Worm (Caenorhabditis elegans) whole organism, mixed stage, embryonic: ENCODE results near the gene htp-1.
"Not testable (repeated sequence)": the region's sequence is repeated elsewhere in the genome, so short reads cannot be mapped to it uniquely, and the experiment has no call there.

ENCODE experiments used
- bed-3 ChIP-seq: fragments of 200-800 bp; sonication (Bioruptor generic); optimal IDR thresholded peaks from 3 replicates; lab custom pipeline; 2018; ENCODE audit warnings: mild to moderate bottlenecking, missing genetic modification characterization, moderate library complexity, missing compliant biosample characterization
- ceh-39 ChIP-seq: fragments of 150-350 bp; optimal IDR thresholded peaks from 2 replicates; lab custom pipeline; 2014; ENCODE audit warnings: missing biosample characterization, missing genetic modification characterization
- drap-1 ChIP-seq: fragments of 200-800 bp; sonication (Bioruptor generic); optimal IDR thresholded peaks from 3 replicates; lab custom pipeline; 2018; ENCODE audit warnings: mild to moderate bottlenecking, missing genetic modification characterization, missing compliant biosample characterization
- flh-1 ChIP-seq: fragments of 200-800 bp; sonication (Bioruptor generic); optimal IDR thresholded peaks from 2 replicates; lab custom pipeline; 2018; ENCODE audit warnings: mild to moderate bottlenecking, missing genetic modification characterization, moderate library complexity, missing compliant biosample characterization
- hlh-1 ChIP-seq: fragments of 150-350 bp; optimal IDR thresholded peaks from 2 replicates; lab custom pipeline; 2014; ENCODE audit warnings: missing biosample characterization, missing genetic modification reagents, missing genetic modification characterization
- lin-13 ChIP-seq: fragments of 150-350 bp; optimal IDR thresholded peaks from 2 replicates; lab custom pipeline; 2014; ENCODE audit warnings: missing biosample characterization, missing genetic modification characterization
- lin-32 ChIP-seq: fragments of 200-800 bp; sonication (Bioruptor generic); optimal IDR thresholded peaks from 2 replicates; lab custom pipeline; 2018; ENCODE audit warnings: mild to moderate bottlenecking, missing genetic modification characterization, missing compliant biosample characterization
- lsy-2 ChIP-seq: fragments of 150-350 bp; optimal IDR thresholded peaks from 2 replicates; lab custom pipeline; 2014; ENCODE audit warnings: missing biosample characterization, missing genetic modification characterization
- mab-5 ChIP-seq: fragments of 150-350 bp; optimal IDR thresholded peaks from 2 replicates; lab custom pipeline; 2014; ENCODE audit warnings: missing biosample characterization, missing genetic modification characterization
- mep-1 ChIP-seq: fragments of 150-350 bp; optimal IDR thresholded peaks from 2 replicates; lab custom pipeline; 2017; ENCODE audit warnings: missing biosample characterization, missing genetic modification reagents, missing genetic modification characterization, inconsistent platforms
- mls-2 ChIP-seq: sonication (generic microtip); optimal IDR thresholded peaks from 2 replicates; lab custom pipeline; 2016; ENCODE audit warnings: mild to moderate bottlenecking, missing genetic modification characterization, moderate library complexity, missing compliant biosample characterization
- nhr-12 ChIP-seq: fragments of 150-350 bp; optimal IDR thresholded peaks from 2 replicates; lab custom pipeline; 2014; ENCODE audit warnings: missing biosample characterization, missing genetic modification characterization
- nhr-2 ChIP-seq: fragments of 150-350 bp; optimal IDR thresholded peaks from 2 replicates; lab custom pipeline; 2014; ENCODE audit warnings: missing biosample characterization, missing genetic modification characterization
- nhr-237 ChIP-seq: fragments of 150-350 bp; optimal IDR thresholded peaks from 2 replicates; lab custom pipeline; 2014; ENCODE audit warnings: missing biosample characterization, missing genetic modification characterization
- nhr-28 ChIP-seq: fragments of 150-350 bp; optimal IDR thresholded peaks from 2 replicates; lab custom pipeline; 2014; ENCODE audit warnings: missing biosample characterization, missing genetic modification characterization
- pha-4 ChIP-seq: fragments of 150-350 bp; optimal IDR thresholded peaks from 2 replicates; lab custom pipeline; 2018; ENCODE audit warnings: missing biosample characterization, missing genetic modification reagents, missing genetic modification characterization
- sem-2 ChIP-seq: fragments of 200-800 bp; sonication (Bioruptor generic); optimal IDR thresholded peaks from 2 replicates; lab custom pipeline; 2018; ENCODE audit warnings: mild to moderate bottlenecking, missing genetic modification characterization, missing compliant biosample characterization
- sptf-1 ChIP-seq: sonication (generic microtip); optimal IDR thresholded peaks from 2 replicates; lab custom pipeline; 2017; ENCODE audit warnings: mild to moderate bottlenecking, missing genetic modification characterization, moderate library complexity, missing compliant biosample characterization
- tbx-8 ChIP-seq: fragments of 200-800 bp; sonication (Bioruptor generic); optimal IDR thresholded peaks from 2 replicates; lab custom pipeline; 2018; ENCODE audit warnings: mild to moderate bottlenecking, missing genetic modification characterization, moderate library complexity, missing compliant biosample characterization
- unc-120 ChIP-seq: sonication (generic microtip); optimal IDR thresholded peaks from 2 replicates; lab custom pipeline; 2017; ENCODE audit warnings: missing genetic modification characterization, missing compliant biosample characterization; ENCODE audit not compliant: poor library complexity, severe bottlenecking
- unc-39 ChIP-seq: fragments of 150-350 bp; optimal IDR thresholded peaks from 2 replicates; lab custom pipeline; 2014; ENCODE audit warnings: missing biosample characterization, missing genetic modification characterization
- ztf-11 ChIP-seq: fragments of 150-350 bp; optimal IDR thresholded peaks from 2 replicates; lab custom pipeline; 2014; ENCODE audit warnings: missing biosample characterization, missing genetic modification characterization

Gene htp-1

DNA sequence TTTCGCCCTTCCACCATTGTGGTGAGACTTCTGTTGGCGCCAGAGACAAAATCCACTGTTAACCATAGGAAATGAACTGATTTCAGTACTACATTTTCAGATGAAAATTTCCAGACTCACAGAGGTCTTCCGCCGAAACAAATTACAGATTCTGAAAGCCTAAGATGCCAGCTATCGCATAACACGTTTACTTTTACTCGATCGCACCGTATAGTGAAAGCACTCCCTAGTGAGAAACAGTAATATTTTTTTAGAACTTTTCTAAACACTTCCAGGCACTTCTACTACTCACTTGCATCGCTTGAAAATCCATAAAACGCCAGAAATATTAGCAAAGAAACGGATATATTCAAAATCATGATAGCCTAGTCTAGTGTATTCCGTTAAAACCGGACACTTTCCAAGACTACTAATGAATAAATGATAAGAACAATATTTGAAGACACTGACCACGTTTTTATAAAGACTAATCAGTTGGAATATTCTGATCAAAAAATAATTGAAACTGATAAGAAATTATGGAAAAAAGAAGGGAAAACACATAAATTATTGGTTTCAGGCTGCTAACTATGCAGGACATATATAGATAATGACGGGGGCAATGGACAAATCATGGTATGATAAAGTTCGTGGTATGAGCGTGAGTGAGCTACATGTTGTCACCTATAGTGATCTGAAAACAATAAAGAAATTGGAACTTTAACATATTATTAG is 40.7 kb downstream of the htp-1 start, which contains the start of gene gba-4:
TSS of gene gba-4 (minus strand) at position 418 of the 714 bp plus-strand sequence.
- TF ChIP-seq pha-4 (tag; lab: Kevin White, UChicago); mls-2 (tag; lab: Kevin White, UChicago); tbx-8 (GFP tag; lab: Kevin White, UChicago): not testable (repeated sequence)

DNA sequence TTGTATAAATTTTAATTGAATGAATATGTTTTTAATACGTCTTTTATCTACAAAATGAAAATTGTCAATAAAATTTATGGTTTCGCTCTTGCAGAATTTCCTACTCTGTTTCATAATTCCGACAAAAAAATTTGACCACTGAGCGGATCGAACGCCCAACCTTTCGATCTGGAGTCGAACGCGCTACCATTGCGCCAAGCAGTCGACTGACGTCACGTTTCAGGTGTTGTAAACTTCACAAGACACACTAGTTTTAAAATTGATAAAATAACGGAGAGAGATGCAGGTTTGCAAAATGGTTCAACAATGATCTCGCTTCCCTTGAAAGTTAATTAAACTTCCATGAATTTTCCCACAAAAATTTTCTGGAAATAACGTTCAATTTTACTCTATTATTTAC is 47.2 kb downstream of the htp-1 start:
- TF ChIP-seq drap-1 (GFP tag; lab: Kevin White, UChicago): no peak
- TF ChIP-seq ceh-39 (tag; lab: Kevin White, UChicago): no peak
- no peak for TF ChIP-seq nhr-28 (tag; lab: Kevin White, UChicago)
- TF ChIP-seq hlh-1 (tag; lab: Kevin White, UChicago): no peak
- TF ChIP-seq sem-2 (GFP tag; lab: Kevin White, UChicago): no peak
- TF ChIP-seq unc-120 (tag; lab: Kevin White, UChicago): no peak
- no peak for TF ChIP-seq nhr-237 (tag; lab: Kevin White, UChicago)
- no peak for TF ChIP-seq ztf-11 (tag; lab: Kevin White, UChicago)
- TF ChIP-seq sptf-1: no peak
- TF ChIP-seq nhr-12: no peak
- no peak for TF ChIP-seq mab-5 (tag; lab: Kevin White, UChicago)
- no peak for TF ChIP-seq unc-39
- no peak for TF ChIP-seq lin-13 (tag; lab: Kevin White, UChicago)
- TF ChIP-seq mep-1 (tag; lab: Kevin White, UChicago): no peak
- TF ChIP-seq nhr-2: no peak
- TF ChIP-seq flh-1 (GFP tag; lab: Kevin White, UChicago): no peak
- TF ChIP-seq lin-32 (GFP tag; lab: Kevin White, UChicago): no peak
- TF ChIP-seq lsy-2 (tag; lab: Kevin White, UChicago): no peak
- no peak for TF ChIP-seq tbx-8 (GFP tag; lab: Kevin White, UChicago)
- no peak for TF ChIP-seq bed-3 (GFP tag; lab: Kevin White, UChicago)
